Fruit fly (Drosophila melanogaster): ENCODE data around the gene MSBP.

- TF ChIP-seq h (optimal IDR thresholded peaks at IDR 0.05) (no peak), Sin3A (optimal IDR thresholded peaks at IDR 0.05) (no peak), psq (optimal IDR thresholded peaks at IDR 0.05) (no peak), ttk (optimal IDR thresholded peaks at IDR 0.05) (no peak), insv (optimal IDR thresholded peaks at IDR 0.05) (no peak), Myc (optimal IDR thresholded peaks at IDR 0.05) (no peak)
Observed at dm6 chrX:15869843-15870242, 20.1 kb downstream of the MSBP start, which contains the start of gene CG16952.
